Fruit fly (Drosophila melanogaster) whole organism, prepupa: ENCODE results near the gene Acp95EF.
A peak's percentile ranks its signal among the peaks of the same experiment; 100 is the strongest.

Source experiments
- Blimp-1 ChIP-seq: fragments of 200-800 bp; sonication (Bioruptor generic); optimal IDR thresholded peaks from 3 replicates; lab custom pipeline; 2017; ENCODE audit warnings: missing biosample characterization, missing genetic modification characterization, mild to moderate bottlenecking, moderate library complexity, missing genetic modification reagents
- CG10631 ChIP-seq: fragments of 200-800 bp; sonication (Bioruptor generic); optimal IDR thresholded peaks from 2 replicates; lab custom pipeline; 2016; ENCODE audit warnings: missing biosample characterization, missing genetic modification characterization
- CG11762 ChIP-seq: fragments of 200-800 bp; sonication (Bioruptor generic); optimal IDR thresholded peaks from 3 replicates; lab custom pipeline; 2016; ENCODE audit warnings: missing biosample characterization, missing genetic modification characterization; ENCODE audit not compliant: insufficient read depth
- CG15336 ChIP-seq: fragments of 200-800 bp; sonication (Bioruptor generic); IDR thresholded peaks from 2 replicates; pipeline ENCODE4 v1.3.6; 2022; ENCODE audit warnings: missing biosample characterization, missing genetic modification characterization
- CG1621 ChIP-seq: fragments of 200-800 bp; sonication (Bioruptor generic); optimal IDR thresholded peaks from 3 replicates; lab custom pipeline; 2018; ENCODE audit warnings: missing biosample characterization, mild to moderate bottlenecking, missing genetic modification characterization
- CG16779 ChIP-seq: fragments of 200-800 bp; sonication (Bioruptor generic); optimal IDR thresholded peaks from 3 replicates; lab custom pipeline; 2017; ENCODE audit warnings: missing biosample characterization, mild to moderate bottlenecking, missing genetic modification characterization
- CG31627 ChIP-seq: fragments of 200-800 bp; sonication (Bioruptor generic); optimal IDR thresholded peaks from 3 replicates; lab custom pipeline; 2016; ENCODE audit warnings: missing biosample characterization, missing genetic modification characterization
- CG32006 ChIP-seq: fragments of 200-800 bp; sonication (Bioruptor generic); optimal IDR thresholded peaks from 3 replicates; lab custom pipeline; 2017; ENCODE audit warnings: missing biosample characterization, mild to moderate bottlenecking, missing genetic modification characterization
- CG34406 ChIP-seq: fragments of 200-800 bp; sonication (Bioruptor generic); optimal IDR thresholded peaks from 3 replicates; lab custom pipeline; 2016; ENCODE audit warnings: missing biosample characterization, missing genetic modification characterization
- CG3919 ChIP-seq: fragments of 200-800 bp; sonication (Bioruptor generic); optimal IDR thresholded peaks from 3 replicates; lab custom pipeline; 2016; ENCODE audit warnings: missing biosample characterization, missing genetic modification characterization
- CG6163 ChIP-seq: fragments of 200-800 bp; sonication (Bioruptor generic); IDR thresholded peaks from 3 replicates; pipeline ENCODE4 v1.3.6; 2022; ENCODE audit warnings: missing biosample characterization, missing genetic modification characterization
- CG6276 ChIP-seq: fragments of 200-800 bp; sonication (Bioruptor generic); optimal IDR thresholded peaks from 2 replicates; lab custom pipeline; 2017; ENCODE audit warnings: missing biosample characterization, mild to moderate bottlenecking, missing genetic modification characterization
- CG6792 ChIP-seq: fragments of 200-800 bp; sonication (Bioruptor generic); optimal IDR thresholded peaks from 3 replicates; lab custom pipeline; 2016; ENCODE audit warnings: missing biosample characterization, missing genetic modification characterization
- CG6808 ChIP-seq: fragments of 200-800 bp; sonication (Bioruptor generic); optimal IDR thresholded peaks from 3 replicates; lab custom pipeline; 2017; ENCODE audit warnings: missing biosample characterization, missing genetic modification characterization, mild to moderate bottlenecking, moderate library complexity, missing genetic modification reagents
- CG6854 ChIP-seq: fragments of 200-800 bp; sonication (Bioruptor generic); optimal IDR thresholded peaks from 2 replicates; lab custom pipeline; 2017; ENCODE audit warnings: missing biosample characterization, mild to moderate bottlenecking, missing genetic modification characterization
- CG7368 ChIP-seq: fragments of 200-800 bp; sonication (Bioruptor generic); optimal IDR thresholded peaks from 3 replicates; lab custom pipeline; 2016; ENCODE audit warnings: missing biosample characterization, missing genetic modification characterization
- CG8119 ChIP-seq: fragments of 200-800 bp; sonication (Bioruptor generic); IDR thresholded peaks from 3 replicates; pipeline ENCODE4 v1.3.6; 2022; ENCODE audit warnings: missing biosample characterization, missing genetic modification characterization
- CG8319 ChIP-seq: fragments of 200-800 bp; sonication (Bioruptor generic); optimal IDR thresholded peaks from 3 replicates; lab custom pipeline; 2016; ENCODE audit warnings: missing biosample characterization, missing genetic modification characterization
- Eip78C ChIP-seq: fragments of 200-800 bp; sonication (Bioruptor generic); peaks from one replicate; lab custom pipeline; 2016; ENCODE audit warnings: missing biosample characterization, missing genetic modification characterization
- Ets21C ChIP-seq: fragments of 200-800 bp; sonication (Bioruptor generic); optimal IDR thresholded peaks from 3 replicates; lab custom pipeline; 2016; ENCODE audit warnings: missing biosample characterization, missing genetic modification characterization
- Hr39 ChIP-seq: fragments of 200-800 bp; sonication (Bioruptor generic); optimal IDR thresholded peaks from 2 replicates; lab custom pipeline; 2016; ENCODE audit warnings: missing biosample characterization, missing genetic modification characterization
- Hr4 ChIP-seq: fragments of 200-800 bp; sonication (Bioruptor generic); optimal IDR thresholded peaks from 3 replicates; lab custom pipeline; 2016; ENCODE audit warnings: missing biosample characterization, missing genetic modification characterization
- Lpt ChIP-seq: fragments of 200-800 bp; sonication (Bioruptor generic); optimal IDR thresholded peaks from 3 replicates; lab custom pipeline; 2016; ENCODE audit warnings: missing biosample characterization, missing genetic modification characterization
- Met ChIP-seq: fragments of 200-800 bp; sonication (Bioruptor generic); optimal IDR thresholded peaks from 3 replicates; lab custom pipeline; 2016; ENCODE audit warnings: missing biosample characterization, missing genetic modification characterization
- OdsH ChIP-seq: fragments of 200-800 bp; sonication (Bioruptor generic); optimal IDR thresholded peaks from 3 replicates; lab custom pipeline; 2016; ENCODE audit warnings: missing biosample characterization, missing genetic modification characterization
- Smox ChIP-seq: fragments of 200-800 bp; sonication (Bioruptor generic); optimal IDR thresholded peaks from 3 replicates; lab custom pipeline; 2016; ENCODE audit warnings: missing biosample characterization, missing genetic modification characterization
- Sox14 ChIP-seq: fragments of 200-800 bp; sonication (Bioruptor generic); optimal IDR thresholded peaks from 3 replicates; lab custom pipeline; 2016; ENCODE audit warnings: missing biosample characterization, missing genetic modification characterization
- Sox15 ChIP-seq: fragments of 200-800 bp; sonication (Bioruptor generic); optimal IDR thresholded peaks from 3 replicates; lab custom pipeline; 2016; ENCODE audit warnings: missing biosample characterization, missing genetic modification characterization
- achi ChIP-seq: fragments of 200-800 bp; sonication (Bioruptor generic); optimal IDR thresholded peaks from 3 replicates; lab custom pipeline; 2016; ENCODE audit warnings: missing biosample characterization, missing genetic modification characterization
- acj6 ChIP-seq: fragments of 200-800 bp; sonication (Bioruptor generic); optimal IDR thresholded peaks from 3 replicates; lab custom pipeline; 2016; ENCODE audit warnings: missing biosample characterization, missing genetic modification characterization
- cyc ChIP-seq: fragments of 200-800 bp; sonication (Bioruptor generic); optimal IDR thresholded peaks from 3 replicates; lab custom pipeline; 2016; ENCODE audit warnings: missing biosample characterization, missing genetic modification characterization
- dac ChIP-seq: fragments of 200-800 bp; sonication (Bioruptor generic); optimal IDR thresholded peaks from 2 replicates; lab custom pipeline; 2017; ENCODE audit warnings: missing biosample characterization, mild to moderate bottlenecking, missing genetic modification characterization
- dsx ChIP-seq: fragments of 200-800 bp; optimal IDR thresholded peaks from 3 replicates; lab custom pipeline; 2019; ENCODE audit warnings: missing biosample characterization, mild to moderate bottlenecking, missing genetic modification characterization, moderate library complexity; ENCODE audit not compliant: poor library complexity, severe bottlenecking
- eg ChIP-seq: fragments of 200-800 bp; sonication (Bioruptor generic); IDR thresholded peaks from 3 replicates; pipeline ENCODE4 v1.3.6; 2022; ENCODE audit warnings: missing biosample characterization, missing genetic modification characterization
- esn ChIP-seq: fragments of 200-800 bp; sonication (Bioruptor generic); optimal IDR thresholded peaks from 2 replicates; lab custom pipeline; 2016; ENCODE audit warnings: missing biosample characterization, mild to moderate bottlenecking, missing genetic modification characterization, moderate library complexity
- fkh ChIP-seq: fragments of 200-800 bp; sonication (Bioruptor generic); optimal IDR thresholded peaks from 3 replicates; lab custom pipeline; 2017; ENCODE audit warnings: missing biosample characterization, mild to moderate bottlenecking, missing genetic modification characterization, moderate library complexity
- net ChIP-seq: fragments of 200-800 bp; sonication (Bioruptor generic); optimal IDR thresholded peaks from 3 replicates; lab custom pipeline; 2016; ENCODE audit warnings: missing biosample characterization, missing genetic modification characterization
- pdm3 ChIP-seq: fragments of 200-800 bp; sonication (Bioruptor generic); optimal IDR thresholded peaks from 3 replicates; lab custom pipeline; 2016; ENCODE audit warnings: missing biosample characterization, missing genetic modification characterization
- salr ChIP-seq, 2 experiments: fragments of 200-800 bp; sonication (Bioruptor generic); optimal IDR thresholded peaks; 3 replicates each; lab custom pipeline; 2016 to 2018; ENCODE audit warnings: missing biosample characterization in 2 of 2, missing genetic modification characterization in 2 of 2, mild to moderate bottlenecking in 1 of 2
- spab ChIP-seq: fragments of 200-800 bp; sonication (Bioruptor generic); optimal IDR thresholded peaks from 2 replicates; lab custom pipeline; 2017; ENCODE audit warnings: missing biosample characterization, mild to moderate bottlenecking, missing genetic modification characterization, missing genetic modification reagents
- svp ChIP-seq: fragments of 200-800 bp; sonication (Bioruptor generic); peaks from one replicate; lab custom pipeline; 2016; ENCODE audit warnings: missing biosample characterization, missing genetic modification characterization
- vri ChIP-seq: fragments of 200-800 bp; sonication (Bioruptor generic); optimal IDR thresholded peaks from 3 replicates; lab custom pipeline; 2016; ENCODE audit warnings: missing biosample characterization, mild to moderate bottlenecking, missing genetic modification characterization

Gene Acp95EF

DNA sequence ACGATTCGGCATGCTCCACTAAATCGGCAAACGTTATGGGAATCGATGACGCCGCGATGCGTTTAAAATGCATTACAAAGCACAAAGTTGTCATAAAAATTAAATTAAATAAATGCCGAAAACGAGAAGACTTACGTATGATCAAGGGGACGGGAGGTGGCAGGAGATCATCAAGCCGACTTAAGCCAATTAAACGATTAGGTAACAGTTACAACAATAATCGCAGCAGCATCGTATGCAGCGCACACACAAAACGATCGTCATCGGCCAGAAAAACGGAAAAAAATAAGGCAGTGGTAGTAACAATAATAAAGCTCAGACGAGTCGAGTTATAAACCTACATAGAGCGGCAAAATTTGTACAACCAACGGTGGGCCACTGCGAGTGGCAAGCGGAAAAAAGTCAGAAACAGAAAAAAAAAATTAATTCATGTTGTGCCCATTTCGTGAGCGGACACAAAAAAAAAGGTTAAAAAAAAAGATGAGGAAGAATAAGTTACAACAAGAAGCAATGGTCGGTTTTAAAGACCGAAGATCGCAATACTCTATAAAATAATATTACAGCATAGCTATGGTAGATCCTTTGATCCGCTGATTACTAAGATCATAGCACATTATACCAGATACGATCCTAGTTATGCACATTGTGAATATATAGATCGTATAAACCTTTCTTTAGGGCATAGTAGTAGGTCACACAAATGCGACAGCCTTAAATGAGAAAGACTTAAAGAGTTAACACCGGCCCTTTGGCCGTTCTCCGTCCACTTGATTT is 22.2 kb upstream of the Acp95EF start (continued):
- TF ChIP-seq CG32006 (GFP tag; lab: Kevin White, UChicago) (peak; percentile 39), CG3919 (GFP tag; lab: Kevin White, UChicago) (peak; percentile 62), CG6792 (GFP tag; lab: Kevin White, UChicago) (peak; percentile 53), vri (GFP tag; lab: Kevin White, UChicago) (no peak), net (GFP tag; lab: Kevin White, UChicago) (peak; percentile 24), CG6854 (no peak), CG11762 (GFP tag; lab: Kevin White, UChicago) (peak; percentile 42), svp (peak; percentile 83), dsx (no peak), spab (GFP tag; lab: Kevin White, UChicago) (peak; percentile 14), cyc (no peak), Hr39 (GFP tag; lab: Kevin White, UChicago) (peak; percentile 57), CG6163 (GFP tag; lab: Robert Waterston, UW) (peak; percentile 59; the same call in 1 of the 3 replicates), CG10631 (peak; percentile 39), Lpt (GFP tag; lab: Kevin White, UChicago) (no peak), Hr4 (GFP tag; lab: Kevin White, UChicago) (peak; percentile 41), CG31627 (peak; percentile 59), Sox14 (GFP tag; lab: Kevin White, UChicago) (peak; percentile 58)

- TF ChIP-seq CG6276 (GFP tag; lab: Kevin White, UChicago): no peak
- no peak for TF ChIP-seq esn (GFP tag; lab: Kevin White, UChicago)
- no peak for TF ChIP-seq CG10631
Observed at dm6 chr3R:24213644-24214043, 15.1 kb upstream of the Acp95EF start.

DNA sequence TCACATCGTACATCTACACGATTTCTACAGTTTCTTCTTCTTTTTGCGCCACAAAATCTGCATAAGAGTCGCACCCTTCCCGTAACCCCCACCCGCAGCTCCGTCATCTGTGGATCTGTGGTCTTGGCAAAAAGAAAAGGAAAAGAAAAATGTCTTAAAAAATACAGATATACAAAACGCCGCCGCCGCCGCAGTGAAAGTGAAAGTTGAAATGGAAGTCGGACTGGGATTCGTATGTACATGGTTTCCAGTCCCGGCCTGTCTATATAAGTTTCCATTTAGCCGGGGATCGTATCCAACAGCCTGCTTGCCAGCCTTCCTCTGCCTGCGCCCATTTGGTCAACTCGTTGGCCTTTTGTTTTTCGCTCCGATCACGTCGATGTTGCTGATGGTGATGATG is 12.8 kb upstream of the Acp95EF start:
- no peak for TF ChIP-seq cyc
- TF ChIP-seq acj6 (GFP tag; lab: Kevin White, UChicago): no peak
- TF ChIP-seq Blimp-1 (GFP tag; lab: Kevin White, UChicago): peak; percentile 84
- TF ChIP-seq eg: 0 out of 3 replicates have a peak, but pooled peaks have one; percentile 29

DNA sequence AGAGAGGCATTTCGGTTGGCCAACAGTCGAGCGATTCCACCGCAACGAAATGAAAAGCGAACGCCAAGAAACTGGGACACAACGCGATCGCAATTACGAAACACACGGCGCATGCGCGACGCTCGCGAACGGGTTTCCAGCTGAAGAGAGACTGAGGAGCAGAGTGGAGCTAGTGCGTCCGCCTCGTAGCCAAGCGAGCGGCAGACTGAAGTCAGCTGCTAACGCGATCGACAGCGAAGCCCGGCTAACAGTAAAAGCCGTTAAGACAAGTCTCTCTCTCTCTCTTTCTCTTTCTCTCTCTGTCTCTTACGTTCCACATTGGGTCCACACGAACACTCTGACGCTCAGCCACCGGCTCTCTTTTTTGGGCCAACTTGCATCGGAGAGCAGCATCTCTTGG is 10.2 kb upstream of the Acp95EF start, which contains the start of gene CG17786:
TSS of gene CG17786 (minus strand) at position 154 of the 400 bp plus-strand sequence.
- TF ChIP-seq CG10631 (no peak), achi (GFP tag; lab: Kevin White, UChicago) (no peak), CG16779 (tag; lab: Kevin White, UChicago) (no peak), Smox (GFP tag; lab: Kevin White, UChicago) (no peak), dsx (peak; percentile 31), esn (GFP tag; lab: Kevin White, UChicago) (peak; percentile 9), CG6792 (GFP tag; lab: Kevin White, UChicago) (no peak), CG34406 (no peak), svp (no peak), pdm3 (GFP tag; lab: Kevin White, UChicago) (no peak), Eip78C (peak; percentile 71), CG6808 (GFP tag; lab: Kevin White, UChicago) (no peak), cyc (no peak), net (GFP tag; lab: Kevin White, UChicago) (peak; percentile 37), CG7368 (GFP tag; lab: Kevin White, UChicago) (no peak), Hr4 (GFP tag; lab: Kevin White, UChicago) (no peak), salr (GFP tag; optimal IDR thresholded peaks at IDR 0.05; lab: Kevin White, UChicago) (no peak), Sox15 (GFP tag; lab: Kevin White, UChicago) (no peak), acj6 (GFP tag; lab: Kevin White, UChicago) (no peak), CG8319 (GFP tag; lab: Kevin White, UChicago) (no peak), Met (no peak), Hr39 (GFP tag; lab: Kevin White, UChicago) (no peak), eg (peak; percentile 63; the same call in 2 of the 3 replicates), fkh (no peak), dac (GFP tag; lab: Kevin White, UChicago) (no peak), CG6163 (GFP tag; lab: Robert Waterston, UW) (peak; percentile 33; the same call in 1 of the 3 replicates), OdsH (GFP tag; lab: Kevin White, UChicago) (no peak), spab (GFP tag; lab: Kevin White, UChicago) (no peak), CG31627 (no peak), CG3919 (GFP tag; lab: Kevin White, UChicago) (peak; percentile 31), CG1621 (tag; lab: Kevin White, UChicago) (peak; percentile 62), vri (GFP tag; lab: Kevin White, UChicago) (no peak), CG8119 (GFP tag; lab: Robert Waterston, UW) (no peak; the same call in 2 of the 3 replicates), CG15336 (GFP tag; lab: Robert Waterston, UW) (peak; percentile 31; the same call in 1 of the 2 replicates), Ets21C (GFP tag; lab: Kevin White, UChicago) (no peak)
